Fruit fly (Drosophila melanogaster): ENCODE measurements around the gene CG17129.

Gene CG17129

DNA sequence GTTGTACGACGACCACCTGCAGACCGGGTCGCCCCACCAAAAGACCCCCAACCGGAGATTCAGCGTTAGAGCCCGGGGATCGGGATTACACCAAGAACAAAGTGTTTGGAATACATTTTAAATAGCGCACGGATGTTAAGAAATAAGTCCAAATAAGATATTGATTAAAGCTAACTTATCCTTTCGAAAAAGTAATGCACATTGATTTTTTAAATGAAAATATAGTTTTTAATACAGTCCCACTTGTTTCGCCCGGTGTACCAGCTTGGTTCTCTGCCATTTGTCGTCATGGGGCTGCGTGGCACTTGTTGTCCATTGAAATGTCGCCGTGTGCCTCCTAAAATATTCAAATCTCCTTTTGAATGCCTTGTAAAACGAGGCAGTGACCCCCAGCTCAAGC is 40.9 kb upstream of the CG17129 start (continued):
- TF ChIP-seq tll (GFP tag; optimal IDR thresholded peaks at IDR 0.05) (no peak), NK7.1 (GFP tag; optimal IDR thresholded peaks at IDR 0.05) (no peak), CG17829 (tag; optimal IDR thresholded peaks at IDR 0.05) (peak; percentile 19), CG10565 (GFP tag; optimal IDR thresholded peaks at IDR 0.05) (no peak), dmrt11E (tag; optimal IDR thresholded peaks at IDR 0.05) (peak; percentile 70), CG11696 (GFP tag; IDR thresholded peaks at IDR 0.05) (no peak), fd3F (GFP tag; optimal IDR thresholded peaks at IDR 0.05) (no peak), CG15073 (GFP tag; optimal IDR thresholded peaks at IDR 0.05) (no peak), Sox100B (GFP tag; optimal IDR thresholded peaks at IDR 0.05) (no peak), CG8944 (GFP tag; optimal IDR thresholded peaks at IDR 0.05) (no peak), CG6683 (GFP tag; optimal IDR thresholded peaks at IDR 0.05) (no peak), fd96Cb (tag; optimal IDR thresholded peaks at IDR 0.05) (peak; percentile 26), grau (tag; optimal IDR thresholded peaks at IDR 0.05) (no peak), gcm2 (GFP tag; optimal IDR thresholded peaks at IDR 0.05) (no peak), CG16779 (GFP tag; IDR thresholded peaks at IDR 0.05) (no peak), CG14710 (tag; optimal IDR thresholded peaks at IDR 0.05) (peak; percentile 29), nmo (GFP tag; optimal IDR thresholded peaks at IDR 0.05) (peak; percentile 38), BEAF-32 (GFP tag; optimal IDR thresholded peaks at IDR 0.05) (no peak), GATAe (GFP tag; conservative IDR thresholded peaks at IDR 0.05) (no peak), usp (GFP tag; optimal IDR thresholded peaks at IDR 0.05) (no peak), Kr (GFP tag; optimal IDR thresholded peaks at IDR 0.05) (no peak), CG3995 (GFP tag; optimal IDR thresholded peaks at IDR 0.05) (no peak), CG6272 (GFP tag; IDR thresholded peaks at IDR 0.05) (no peak), ab (GFP tag; optimal IDR thresholded peaks at IDR 0.05) (no peak), onecut (GFP tag; IDR thresholded peaks at IDR 0.05) (no peak), Rfx (GFP tag; IDR thresholded peaks at IDR 0.05) (no peak), Sry-β (GFP tag; optimal IDR thresholded peaks at IDR 0.05) (no peak), Hsf (GFP tag; optimal IDR thresholded peaks at IDR 0.05) (no peak), luna (GFP tag; optimal IDR thresholded peaks at IDR 0.05) (no peak), Aef1 (GFP tag; IDR thresholded peaks at IDR 0.05) (no peak), chinmo (GFP tag; IDR thresholded peaks at IDR 0.05; ENCODE audit: partially characterized antibody) (no peak), h (optimal IDR thresholded peaks at IDR 0.05) (no peak), lov (optimal IDR thresholded peaks at IDR 0.05) (no peak), lov (GFP tag; IDR thresholded peaks at IDR 0.05) (no peak), NFAT (GFP tag; IDR thresholded peaks at IDR 0.05) (no peak), CG30431 (GFP tag; optimal IDR thresholded peaks at IDR 0.05) (no peak), Xrp1 (GFP tag; IDR thresholded peaks at IDR 0.05) (peak; percentile 72), CG2199 (GFP tag; IDR thresholded peaks at IDR 0.05) (no peak), CG14860 (GFP tag; IDR thresholded peaks at IDR 0.05; ENCODE audit: partially characterized antibody) (no peak), CG12104 (GFP tag; optimal IDR thresholded peaks at IDR 0.05) (no peak), disco-r (GFP tag; optimal IDR thresholded peaks at IDR 0.05) (no peak), E2f2 (GFP tag; IDR thresholded peaks at IDR 0.05) (0 out of 2 replicates have a peak, but pooled peaks have one; percentile 26), danr (GFP tag; IDR thresholded peaks at IDR 0.05) (no peak), psq (GFP tag; optimal IDR thresholded peaks at IDR 0.05) (no peak), CG7271 (tag; optimal IDR thresholded peaks at IDR 0.05) (no peak), CG31224 (GFP tag; IDR thresholded peaks at IDR 0.05) (no peak), bcd (GFP tag; optimal IDR thresholded peaks at IDR 0.05) (no peak), CrebB (tag; optimal IDR thresholded peaks at IDR 0.05) (no peak), al (GFP tag; IDR thresholded peaks at IDR 0.05) (no peak), CG13424 (tag; optimal IDR thresholded peaks at IDR 0.05) (peak; percentile 1), CG17568 (GFP tag; optimal IDR thresholded peaks at IDR 0.05) (no peak), Poxn (GFP tag; IDR thresholded peaks at IDR 0.05) (no peak), CG2116 (GFP tag; optimal IDR thresholded peaks at IDR 0.05) (no peak)
